Fruit fly (Drosophila melanogaster): ENCODE data around the gene scpr-A.
A peak's percentile ranks its signal among the peaks of the same experiment; 100 is the strongest.

The scpr-A gene

DNA sequence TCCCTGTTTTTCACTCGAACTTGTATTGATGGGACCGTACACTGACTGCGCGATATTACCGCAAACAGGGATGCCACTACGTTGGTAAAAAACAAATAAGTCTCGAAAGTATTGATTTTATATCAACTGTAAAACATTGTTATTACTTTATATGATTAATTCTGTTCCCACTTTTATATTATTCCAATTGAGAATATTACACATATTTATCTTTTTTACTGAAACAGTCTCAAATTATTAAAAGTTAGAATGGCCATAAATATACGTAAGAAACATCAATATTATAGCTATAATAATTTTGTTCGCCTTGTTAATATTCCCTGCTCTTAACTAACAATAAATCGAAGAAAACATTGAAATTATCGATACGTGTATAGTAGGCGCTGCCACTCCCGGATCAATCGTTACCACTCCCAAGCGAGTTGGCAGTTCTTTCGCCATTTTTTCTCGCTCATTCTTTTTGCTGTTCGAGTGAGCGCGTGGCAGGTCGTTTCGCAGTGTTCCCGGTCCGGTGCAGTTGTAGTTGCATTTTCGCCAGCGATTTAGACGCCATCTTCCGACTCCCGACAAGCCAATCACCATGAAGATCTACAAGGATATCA, 31.1 kb upstream of the scpr-A start, which contains the start of the genes SdhC and Tctp (continued):
- TF ChIP-seq salr (GFP tag; optimal IDR thresholded peaks at IDR 0.05), result peak in 1 of 2 experiments; percentile 10
- TF ChIP-seq CG4318 (GFP tag; optimal IDR thresholded peaks at IDR 0.05), result no peak
- no peak for TF ChIP-seq CG7368 (GFP tag; optimal IDR thresholded peaks at IDR 0.05)
- TF ChIP-seq Sox15 (GFP tag; optimal IDR thresholded peaks at IDR 0.05), result no peak
- no peak for TF ChIP-seq fd59A (GFP tag; optimal IDR thresholded peaks at IDR 0.05)
- no peak for TF ChIP-seq CG9139 (GFP tag; optimal IDR thresholded peaks at IDR 0.05)
- peak; percentile 47 for TF ChIP-seq lz (GFP tag; optimal IDR thresholded peaks at IDR 0.05)
- TF ChIP-seq Hr39 (GFP tag; optimal IDR thresholded peaks at IDR 0.05), result peak; percentile 12
- TF ChIP-seq CG11294 (GFP tag; IDR thresholded peaks at IDR 0.05), result no peak

- peak; percentile 83 for TF ChIP-seq CG31627 (GFP tag; optimal IDR thresholded peaks at IDR 0.05)
- TF ChIP-seq CG8119 (GFP tag; IDR thresholded peaks at IDR 0.05), result peak; percentile 53; the same call in 2 of the 3 replicates
- TF ChIP-seq Sox14 (GFP tag; optimal IDR thresholded peaks at IDR 0.05), result peak; percentile 72
- peak; percentile 48 for TF ChIP-seq CG34406 (GFP tag; optimal IDR thresholded peaks at IDR 0.05)
- no peak for TF ChIP-seq CG9139 (GFP tag; optimal IDR thresholded peaks at IDR 0.05)
- TF ChIP-seq CG1621 (tag; optimal IDR thresholded peaks at IDR 0.05), result no peak
- peak; percentile 54 for TF ChIP-seq CG10631 (GFP tag; optimal IDR thresholded peaks at IDR 0.05)
- TF ChIP-seq Hr39 (GFP tag; optimal IDR thresholded peaks at IDR 0.05), result peak; percentile 81
- TF ChIP-seq CG6808 (GFP tag; optimal IDR thresholded peaks at IDR 0.05), result peak; percentile 14
- TF ChIP-seq CG8319 (GFP tag; optimal IDR thresholded peaks at IDR 0.05), result peak; percentile 7
- TF ChIP-seq lz (GFP tag; optimal IDR thresholded peaks at IDR 0.05), result peak; percentile 83
- peak; percentile 21 for TF ChIP-seq dac (GFP tag; optimal IDR thresholded peaks at IDR 0.05)
- TF ChIP-seq CG32006 (GFP tag; optimal IDR thresholded peaks at IDR 0.05), result peak; percentile 65
- TF ChIP-seq Sox102F (GFP tag; optimal IDR thresholded peaks at IDR 0.05), result peak; percentile 72
- TF ChIP-seq Hr38 (GFP tag; optimal IDR thresholded peaks at IDR 0.05), result no peak
- TF ChIP-seq salr (GFP tag; optimal IDR thresholded peaks at IDR 0.05), result peak in 1 of 2 experiments; percentile 26
- no peak for TF ChIP-seq fd85E (GFP tag; optimal IDR thresholded peaks at IDR 0.05)
- TF ChIP-seq CG7368 (GFP tag; optimal IDR thresholded peaks at IDR 0.05), result peak; percentile 43
- TF ChIP-seq topi (GFP tag; optimal IDR thresholded peaks at IDR 0.05), result peak; percentile 79
- no peak for TF ChIP-seq fkh (GFP tag; optimal IDR thresholded peaks at IDR 0.05)
- peak; percentile 69 for TF ChIP-seq CG15336 (GFP tag; IDR thresholded peaks at IDR 0.05)
- peak; percentile 67 for TF ChIP-seq achi (GFP tag; optimal IDR thresholded peaks at IDR 0.05)
- TF ChIP-seq CG3919 (GFP tag; optimal IDR thresholded peaks at IDR 0.05), result peak; percentile 72
- TF ChIP-seq CG3032 (tag; optimal IDR thresholded peaks at IDR 0.05), result peak; percentile 49
- no peak for TF ChIP-seq CG6276 (GFP tag; optimal IDR thresholded peaks at IDR 0.05)
- peak; percentile 57 for TF ChIP-seq CG6792 (GFP tag; optimal IDR thresholded peaks at IDR 0.05)
- TF ChIP-seq acj6 (GFP tag; optimal IDR thresholded peaks at IDR 0.05), result peak; percentile 64
- TF ChIP-seq CG10669 (GFP tag; optimal IDR thresholded peaks at IDR 0.05), result peak; percentile 53
- no peak for TF ChIP-seq CG4318 (GFP tag; optimal IDR thresholded peaks at IDR 0.05)
- TF ChIP-seq spab (GFP tag; optimal IDR thresholded peaks at IDR 0.05), result no peak
- TF ChIP-seq eg (GFP tag; IDR thresholded peaks at IDR 0.05), result peak; percentile 80
- TF ChIP-seq fd59A (GFP tag; optimal IDR thresholded peaks at IDR 0.05), result peak; percentile 7
- peak; percentile 50 for TF ChIP-seq CG11902 (GFP tag; optimal IDR thresholded peaks at IDR 0.05)
- TF ChIP-seq CG11294 (GFP tag; IDR thresholded peaks at IDR 0.05), result no peak
- peak; percentile 88 for TF ChIP-seq Eip78C (GFP tag)
- TF ChIP-seq net (GFP tag; optimal IDR thresholded peaks at IDR 0.05), result peak; percentile 72
- peak; percentile 70 for TF ChIP-seq CG6163 (GFP tag; IDR thresholded peaks at IDR 0.05)
- TF ChIP-seq Blimp-1 (GFP tag; optimal IDR thresholded peaks at IDR 0.05), result peak; percentile 28
- peak; percentile 62 for TF ChIP-seq Sox15 (GFP tag; optimal IDR thresholded peaks at IDR 0.05)
- TF ChIP-seq CG16779 (tag; optimal IDR thresholded peaks at IDR 0.05), result peak; percentile 27
- TF ChIP-seq Lpt (GFP tag; optimal IDR thresholded peaks at IDR 0.05), result peak; percentile 36
- peak; percentile 82 for TF ChIP-seq pdm3 (GFP tag; optimal IDR thresholded peaks at IDR 0.05)
- TF ChIP-seq esn (GFP tag; optimal IDR thresholded peaks at IDR 0.05), result peak; percentile 83
- TF ChIP-seq Gug (GFP tag; IDR thresholded peaks at IDR 0.05), result peak; percentile 55
- peak; percentile 8 for TF ChIP-seq Eip93F (GFP tag; optimal IDR thresholded peaks at IDR 0.05)
- TF ChIP-seq svp (GFP tag), result peak; percentile 95
These were observed 29.5 kb upstream of the scpr-A start for dm6 chr3R:11211291-11212061.

Data from whole organism, prepupa.